Worm (Caenorhabditis elegans) whole organism, L2 larva: Measurements from ENCODE around the gene col-141.

Experiments
- R02D3.7 ChIP-seq: fragments of 150-350 bp; optimal IDR thresholded peaks from 2 replicates; lab custom pipeline; 2014; ENCODE audit warnings: missing biosample characterization, missing genetic modification characterization
- lsy-2 ChIP-seq, 2 experiments: fragments of 150-350 bp in 1 of 2; sonication (generic microtip) in 1 of 2; optimal IDR thresholded peaks; 2 replicates each; lab custom pipeline; 2014 to 2017; ENCODE audit warnings: missing biosample characterization in 2 of 2, missing genetic modification characterization in 2 of 2

DNA sequence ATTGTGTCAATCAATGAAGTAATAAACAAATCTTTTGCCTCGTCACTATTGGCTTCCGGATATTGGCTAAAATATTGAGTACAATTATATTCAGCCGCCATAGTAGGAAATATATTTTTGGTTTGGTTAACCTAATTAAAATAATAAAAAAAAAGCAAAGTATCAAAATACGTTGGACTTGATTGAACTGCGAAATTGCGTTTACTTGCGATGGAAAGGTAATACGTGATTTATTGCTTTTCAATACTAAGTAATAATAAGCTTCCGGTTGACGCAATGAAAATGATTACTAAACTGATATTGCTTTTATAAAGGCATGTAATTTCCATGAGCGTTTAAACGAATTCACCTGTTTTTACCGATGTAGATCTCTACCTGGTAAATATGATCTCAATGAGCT is 29.9 kb upstream of the col-141 start, which contains the start of gene dmsr-9:
- TF ChIP-seq lsy-2 (tag; optimal IDR thresholded peaks at IDR 0.05; lab: Kevin White, UChicago) (no peak), R02D3.7 (tag; lab: Kevin White, UChicago) (no peak)
